Worm (Caenorhabditis elegans): ENCODE data around the gene F47B8.2.

ce11 chrV:14327776-14328175 lies 11.4 kb upstream of the F47B8.2 start, which contains the start of gene F47B8.5:
- TF ChIP-seq him-1 (tag; optimal IDR thresholded peaks at IDR 0.05) (no peak), dao-5 (tag; optimal IDR thresholded peaks at IDR 0.05) (no peak)

Measured in whole organism, L4/young adult.